Fruit fly (Drosophila melanogaster) whole organism, pupa: ENCODE results near the gene CG7567.

ENCODE experiments used
- CG10348 ChIP-seq: fragments of 200-800 bp; sonication (Bioruptor generic); IDR thresholded peaks from 2 replicates; pipeline ENCODE4 v1.3.6; 2022; ENCODE audit warnings: missing biosample characterization, missing genetic modification characterization
- CG13204 ChIP-seq: fragments of 200-800 bp; sonication (Bioruptor generic); optimal IDR thresholded peaks from 2 replicates; lab custom pipeline; 2018; ENCODE audit warnings: missing biosample characterization, mild to moderate bottlenecking, missing genetic modification characterization, moderate library complexity
- CG17806 ChIP-seq: fragments of 200-800 bp; sonication (Bioruptor generic); optimal IDR thresholded peaks from 2 replicates; lab custom pipeline; 2018; ENCODE audit warnings: missing biosample characterization, mild to moderate bottlenecking, missing genetic modification characterization, moderate library complexity
- CG32121 ChIP-seq: fragments of 200-800 bp; sonication (Bioruptor generic); IDR thresholded peaks from 2 replicates; pipeline ENCODE4 v1.3.6; 2022; ENCODE audit warnings: missing biosample characterization, missing genetic modification characterization
- CG8159 ChIP-seq: fragments of 200-800 bp; sonication (Bioruptor generic); optimal IDR thresholded peaks from 3 replicates; lab custom pipeline; 2018; ENCODE audit warnings: missing biosample characterization, mild to moderate bottlenecking, missing genetic modification characterization, moderate library complexity
- CG8301 ChIP-seq: fragments of 200-800 bp; sonication (Bioruptor generic); optimal IDR thresholded peaks from 2 replicates; lab custom pipeline; 2018; ENCODE audit warnings: missing biosample characterization, mild to moderate bottlenecking, missing genetic modification characterization
- CG9948 ChIP-seq: fragments of 200-800 bp; sonication (Bioruptor generic); optimal IDR thresholded peaks from 2 replicates; lab custom pipeline; 2018; ENCODE audit warnings: missing biosample characterization, mild to moderate bottlenecking, missing genetic modification characterization, moderate library complexity
- Ets98B ChIP-seq: fragments of 200-800 bp; sonication (Bioruptor generic); IDR thresholded peaks from 2 replicates; pipeline ENCODE4 v1.3.6; 2022; ENCODE audit warnings: missing biosample characterization, missing genetic modification characterization
- Pif1A ChIP-seq: fragments of 200-800 bp; sonication (Bioruptor generic); optimal IDR thresholded peaks from 3 replicates; lab custom pipeline; 2016; ENCODE audit warnings: missing biosample characterization, missing genetic modification characterization
- fd96Ca ChIP-seq: fragments of 200-800 bp; sonication (Bioruptor generic); IDR thresholded peaks from 3 replicates; pipeline ENCODE4 v1.3.6; 2022; ENCODE audit warnings: missing biosample characterization, missing genetic modification characterization
- gl ChIP-seq: fragments of 200-800 bp; sonication (Bioruptor generic); optimal IDR thresholded peaks from 2 replicates; lab custom pipeline; 2018; ENCODE audit warnings: missing biosample characterization, mild to moderate bottlenecking, missing genetic modification characterization

dm6 chr3R:29617709-29618212 is 29.9 kb upstream of the CG7567 start:
- no peak for TF ChIP-seq fd96Ca
- TF ChIP-seq CG8301 (tag; lab: Kevin White, UChicago) = no peak
- no peak for TF ChIP-seq CG9948 (tag; lab: Kevin White, UChicago)
- no peak for TF ChIP-seq CG17806 (tag; lab: Kevin White, UChicago)
- TF ChIP-seq CG32121 (GFP tag; lab: Robert Waterston, UW) = no peak
- TF ChIP-seq CG8159 (tag; lab: Kevin White, UChicago) = no peak
- no peak for TF ChIP-seq Ets98B (GFP tag; lab: Robert Waterston, UW)
- TF ChIP-seq Pif1A (GFP tag; lab: Kevin White, UChicago) = no peak
- no peak for TF ChIP-seq CG13204 (GFP tag; lab: Kevin White, UChicago)
- no peak for TF ChIP-seq CG10348 (GFP tag; lab: Robert Waterston, UW)
- TF ChIP-seq gl = no peak
